Fruit fly (Drosophila melanogaster): ENCODE data around the gene rump.

rump gene

DNA sequence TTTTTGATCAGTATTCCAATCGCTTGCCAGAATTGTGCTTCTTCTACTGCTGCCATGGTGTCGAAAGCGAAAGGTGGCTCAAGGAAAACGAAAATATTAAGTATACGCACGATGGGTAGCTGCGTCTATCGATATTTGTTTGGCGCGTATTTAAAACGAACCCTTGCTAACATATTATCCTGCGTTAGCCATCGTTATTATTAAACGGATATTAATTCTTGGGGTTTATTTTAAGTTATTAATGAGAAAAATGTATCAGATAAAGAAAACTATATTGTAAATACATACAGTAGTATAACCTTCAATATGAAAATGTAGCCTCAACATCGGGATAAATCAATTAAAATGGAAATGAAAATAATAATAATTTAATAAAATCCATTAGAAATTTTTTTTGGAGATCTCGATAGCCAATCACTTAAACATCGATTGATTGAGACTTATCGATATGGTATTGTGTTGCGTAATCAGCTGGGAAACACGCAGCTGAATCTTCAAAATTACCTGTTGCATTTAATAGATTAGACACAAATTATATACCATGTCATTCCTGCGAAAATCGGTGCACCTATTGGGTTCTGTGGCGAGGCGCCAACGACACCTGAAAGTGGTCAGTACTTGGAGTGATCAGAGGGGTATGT lies 45.3 kb upstream of the rump start, which contains the start of the genes CG9386 and BckdhA (continued):
- TF ChIP-seq CG13123 (GFP tag; optimal IDR thresholded peaks at IDR 0.05) = peak; percentile 20
- peak; percentile 81 for TF ChIP-seq Scr (GFP tag; IDR thresholded peaks at IDR 0.05; ENCODE audit: partially characterized antibody)
- TF ChIP-seq Meics (GFP tag; optimal IDR thresholded peaks at IDR 0.05) = peak; percentile 67
- TF ChIP-seq H2.0 (GFP tag; IDR thresholded peaks at IDR 0.05) = no peak
- peak; percentile 60 for TF ChIP-seq sug (tag; optimal IDR thresholded peaks at IDR 0.05)
- TF ChIP-seq CG14860 (GFP tag; IDR thresholded peaks at IDR 0.05; ENCODE audit: partially characterized antibody) = peak; percentile 63; the same call in 2 of the 3 replicates
- peak; percentile 20 for TF ChIP-seq Dad (GFP tag; optimal IDR thresholded peaks at IDR 0.05)
- peak; percentile 67; the same call in 2 of the 3 replicates for TF ChIP-seq hb (GFP tag; IDR thresholded peaks at IDR 0.05; ENCODE audit: partially characterized antibody)
- peak; percentile 52 for TF ChIP-seq CG17186 (GFP tag; optimal IDR thresholded peaks at IDR 0.05)
- no peak for TF ChIP-seq CG11504 (tag; optimal IDR thresholded peaks at IDR 0.05)
- peak; percentile 42 for TF ChIP-seq Hmr (GFP tag; optimal IDR thresholded peaks at IDR 0.05)
- no peak for TF ChIP-seq ftz-f1 (GFP tag; optimal IDR thresholded peaks at IDR 0.05)
- TF ChIP-seq ssp (GFP tag; IDR thresholded peaks at IDR 0.05) = peak; percentile 20; the same call in 1 of the 2 replicates
- TF ChIP-seq Vsx1 (GFP tag; optimal IDR thresholded peaks at IDR 0.05) = no peak
- TF ChIP-seq Trl (optimal IDR thresholded peaks at IDR 0.05) = no peak
- peak; percentile 52 for TF ChIP-seq Trl (GFP tag; optimal IDR thresholded peaks at IDR 0.05)
- TF ChIP-seq Ssrp (tag; optimal IDR thresholded peaks at IDR 0.05) = peak; percentile 35
- TF ChIP-seq CG10147 (GFP tag; optimal IDR thresholded peaks at IDR 0.05) = peak; percentile 42
- no peak for TF ChIP-seq CG4730 (GFP tag; IDR thresholded peaks at IDR 0.05)
- no peak for TF ChIP-seq CG6175 (GFP tag; IDR thresholded peaks at IDR 0.05)
- no peak for TF ChIP-seq lbe (GFP tag; optimal IDR thresholded peaks at IDR 0.05)
- peak; percentile 58 for TF ChIP-seq CG13424 (tag; optimal IDR thresholded peaks at IDR 0.05)
- peak; percentile 70 for TF ChIP-seq Dref (GFP tag; IDR thresholded peaks at IDR 0.05)
- peak; percentile 75 for TF ChIP-seq Doc3 (GFP tag; IDR thresholded peaks at IDR 0.05; ENCODE audit: partially characterized antibody)
- peak; percentile 42 for TF ChIP-seq CG7556 (GFP tag; optimal IDR thresholded peaks at IDR 0.05)
- peak; percentile 63 for TF ChIP-seq CG9817 (tag; optimal IDR thresholded peaks at IDR 0.05)
- no peak for TF ChIP-seq dmrt99B (tag; optimal IDR thresholded peaks at IDR 0.05)
- peak; percentile 62 for TF ChIP-seq Nf-YC (tag; optimal IDR thresholded peaks at IDR 0.05)
- peak; percentile 31 for TF ChIP-seq PHDP (tag; optimal IDR thresholded peaks at IDR 0.05)
- TF ChIP-seq CG15073 (GFP tag; optimal IDR thresholded peaks at IDR 0.05) = no peak
- TF ChIP-seq CG7963 (GFP tag; IDR thresholded peaks at IDR 0.05; ENCODE audit: partially characterized antibody) = no peak
- TF ChIP-seq CG13296 (GFP tag; optimal IDR thresholded peaks at IDR 0.05) = peak; percentile 59
- TF ChIP-seq NC2α (GFP tag; optimal IDR thresholded peaks at IDR 0.05) = no peak
- no peak for TF ChIP-seq pita (GFP tag; optimal IDR thresholded peaks at IDR 0.05)
- TF ChIP-seq CG7928 (GFP tag; optimal IDR thresholded peaks at IDR 0.05) = no peak
- TF ChIP-seq Antp (GFP tag; optimal IDR thresholded peaks at IDR 0.05) = peak; percentile 51
- TF ChIP-seq Spps (tag; optimal IDR thresholded peaks at IDR 0.05) = no peak
- peak; percentile 59 for TF ChIP-seq Hsf (GFP tag; optimal IDR thresholded peaks at IDR 0.05)
- peak; percentile 71 for TF ChIP-seq Sry-δ (GFP tag; optimal IDR thresholded peaks at IDR 0.05)
- TF ChIP-seq CG14014 (GFP tag; IDR thresholded peaks at IDR 0.05) = peak; percentile 46; the same call in 1 of the 2 replicates
- TF ChIP-seq pho (GFP tag; optimal IDR thresholded peaks at IDR 0.05) = peak; percentile 53
- TF ChIP-seq tll (GFP tag; optimal IDR thresholded peaks at IDR 0.05) = no peak
- 0 out of 2 replicates have a peak, but pooled peaks have one; percentile 33 for TF ChIP-seq ttk (GFP tag; IDR thresholded peaks at IDR 0.05)
- 0 out of 3 replicates have a peak, but pooled peaks have one; percentile 25 for TF ChIP-seq otp (GFP tag; IDR thresholded peaks at IDR 0.05)
- TF ChIP-seq CG7745 (tag; optimal IDR thresholded peaks at IDR 0.05) = no peak
- peak; percentile 60 for TF ChIP-seq CG34224 (GFP tag; IDR thresholded peaks at IDR 0.05; ENCODE audit: partially characterized antibody)
- no peak for TF ChIP-seq CG8478 (optimal IDR thresholded peaks at IDR 0.05)
- peak; percentile 14 for TF ChIP-seq CG3163 (GFP tag; optimal IDR thresholded peaks at IDR 0.05)
- peak; percentile 95 for TF ChIP-seq CG6689 (GFP tag; IDR thresholded peaks at IDR 0.05)
